Worm (Caenorhabditis elegans) whole organism, L4 larva: Measurements from ENCODE around the gene baz-2.
"Not testable (repeated sequence)": the region's sequence is repeated elsewhere in the genome, so short reads cannot be mapped to it uniquely, and the experiment has no call there.

Experiments
- F10B5.3 ChIP-seq: sonication (generic microtip); optimal IDR thresholded peaks from 2 replicates; lab custom pipeline; 2016; ENCODE audit warnings: mild to moderate bottlenecking, missing genetic modification characterization, missing compliant biosample characterization
- F26F4.8 ChIP-seq: fragments of 200-800 bp; sonication (Bioruptor generic); conservative IDR thresholded peaks from 2 replicates; pipeline ENCODE4 v1.3.6; 2022; ENCODE audit warnings: missing genetic modification characterization, missing compliant biosample characterization
- F37D6.2 ChIP-seq: sonication (generic microtip); optimal IDR thresholded peaks from 2 replicates; lab custom pipeline; 2016; ENCODE audit warnings: mild to moderate bottlenecking, missing genetic modification characterization, missing compliant biosample characterization
- F44E2.7 ChIP-seq: fragments of 200-800 bp; sonication (Bioruptor generic); IDR thresholded peaks from 2 replicates; pipeline ENCODE4 v2.1.2; 2022; ENCODE audit warnings: missing genetic modification characterization, missing compliant biosample characterization
- T26A8.4 ChIP-seq: fragments of 200-800 bp; sonication (Bioruptor generic); IDR thresholded peaks from 2 replicates; pipeline ENCODE4 v1.3.6; 2022; ENCODE audit warnings: missing genetic modification characterization, missing compliant biosample characterization
- ZK546.5 ChIP-seq, 2 experiments: sonication (generic microtip); optimal IDR thresholded peaks; 2 replicates each; lab custom pipeline; 2017; ENCODE audit warnings: missing biosample characterization in 2 of 2, missing genetic modification characterization in 2 of 2
- aha-1 ChIP-seq: fragments of 150-350 bp; peaks from one replicate; lab custom pipeline; 2014; ENCODE audit warnings: missing biosample characterization, missing genetic modification characterization
- ceh-20 ChIP-seq: fragments of 200-800 bp; sonication (Bioruptor generic); IDR thresholded peaks from 2 replicates; pipeline ENCODE4 v1.3.6; 2022; ENCODE audit warnings: missing genetic modification reagents, missing genetic modification characterization, missing compliant biosample characterization
- ceh-44 ChIP-seq: fragments of 200-800 bp; sonication (Bioruptor generic); IDR thresholded peaks from 2 replicates; pipeline ENCODE4 v1.3.6; 2022; ENCODE audit warnings: missing genetic modification reagents, missing genetic modification characterization, missing compliant biosample characterization
- ceh-82 ChIP-seq: sonication (generic microtip); optimal IDR thresholded peaks from 2 replicates; lab custom pipeline; 2017; ENCODE audit warnings: missing biosample characterization, missing genetic modification characterization
- ctbp-1 ChIP-seq: fragments of 200-800 bp; sonication (Bioruptor generic); IDR thresholded peaks from 2 replicates; pipeline ENCODE4 v1.3.6; 2022; ENCODE audit warnings: missing genetic modification reagents, missing genetic modification characterization, missing compliant biosample characterization
- daf-19 ChIP-seq: fragments of 200-800 bp; sonication (Bioruptor generic); conservative IDR thresholded peaks from 2 replicates; pipeline ENCODE4 v1.3.6; 2022; ENCODE audit warnings: missing genetic modification characterization, missing compliant biosample characterization
- daf-8 ChIP-seq: fragments of 200-800 bp; sonication (Bioruptor generic); IDR thresholded peaks from 2 replicates; pipeline ENCODE4 v1.3.6; 2022; ENCODE audit warnings: missing genetic modification characterization, missing compliant biosample characterization
- dmd-6 ChIP-seq: fragments of 200-800 bp; sonication (Bioruptor generic); IDR thresholded peaks from 2 replicates; pipeline ENCODE4 v1.3.6; 2022; ENCODE audit warnings: missing genetic modification reagents, missing genetic modification characterization, missing compliant biosample characterization
- dmd-8 ChIP-seq: fragments of 200-800 bp; sonication (Bioruptor generic); IDR thresholded peaks from 2 replicates; pipeline ENCODE4 v1.3.6; 2022; ENCODE audit warnings: missing genetic modification characterization, missing compliant biosample characterization
- dpl-1 ChIP-seq: fragments of 150-350 bp; optimal IDR thresholded peaks from 2 replicates; lab custom pipeline; 2014; ENCODE audit warnings: missing biosample characterization, missing genetic modification reagents, missing genetic modification characterization
- egl-43 ChIP-seq: fragments of 200-800 bp; sonication (Bioruptor generic); IDR thresholded peaks from 2 replicates; pipeline ENCODE4 v1.3.6; 2022; ENCODE audit warnings: missing genetic modification reagents, missing genetic modification characterization, missing compliant biosample characterization
- hif-1 ChIP-seq, 2 experiments: sonication (generic microtip); optimal IDR thresholded peaks; 2 replicates each; lab custom pipeline; 2016 to 2017; ENCODE audit warnings: missing compliant biosample characterization in 2 of 2, missing genetic modification characterization in 2 of 2, missing genetic modification reagents in 2 of 2, missing genotype in 2 of 2, mild to moderate bottlenecking in 1 of 2
- hlh-11 ChIP-seq: fragments of 200-800 bp; sonication (Bioruptor generic); optimal IDR thresholded peaks from 2 replicates; lab custom pipeline; 2018; ENCODE audit warnings: mild to moderate bottlenecking, missing genetic modification characterization, missing compliant biosample characterization
- hlh-30 ChIP-seq: sonication (generic microtip); optimal IDR thresholded peaks from 2 replicates; lab custom pipeline; 2017; ENCODE audit warnings: antibody characterized with exemption, mild to moderate bottlenecking, missing genetic modification characterization, missing compliant biosample characterization; ENCODE audit not compliant: insufficient read depth
- hmg-1.1 ChIP-seq: fragments of 200-800 bp; sonication (Bioruptor generic); IDR thresholded peaks from 2 replicates; pipeline ENCODE4 v1.3.6; 2022; ENCODE audit warnings: missing genetic modification reagents, missing genetic modification characterization, missing compliant biosample characterization
- lin-1 ChIP-seq: fragments of 200-800 bp; sonication (Bioruptor generic); IDR thresholded peaks from 2 replicates; pipeline ENCODE4 v1.3.6; 2022; ENCODE audit warnings: missing genetic modification reagents, missing genetic modification characterization, missing compliant biosample characterization
- lin-15B ChIP-seq: fragments of 150-350 bp; sonication (generic microtip); optimal IDR thresholded peaks from 3 replicates; lab custom pipeline; 2014; ENCODE audit warnings: missing biosample characterization, missing genetic modification characterization
- mdl-1 ChIP-seq, 2 experiments: fragments of 150-350 bp in 1 of 2; sonication (generic microtip) in 1 of 2; optimal IDR thresholded peaks; 2 replicates each; lab custom pipeline; 2014 to 2017; ENCODE audit warnings: missing biosample characterization in 2 of 2, missing genetic modification characterization in 2 of 2
- mxl-3 ChIP-seq: fragments of 200-800 bp; sonication (Bioruptor generic); optimal IDR thresholded peaks from 2 replicates; lab custom pipeline; 2018; ENCODE audit warnings: mild to moderate bottlenecking, missing genetic modification characterization, missing compliant biosample characterization
- nhr-28 ChIP-seq: fragments of 150-350 bp; optimal IDR thresholded peaks from 2 replicates; lab custom pipeline; 2014; ENCODE audit warnings: missing biosample characterization, missing genetic modification characterization
- pha-4 ChIP-seq, 2 experiments: fragments of 150-350 bp in 1 of 2; fragments of 200-800 bp in 1 of 2; sonication (Bioruptor generic) in 1 of 2; IDR thresholded peaks in 1 of 2; optimal IDR thresholded peaks in 1 of 2; 2 replicates each; pipeline versions ENCODE4 v1.3.6 to Lab custom; 2014 to 2022; ENCODE audit warnings: missing genetic modification characterization in 2 of 2, missing genetic modification reagents in 2 of 2, missing biosample characterization in 1 of 2, missing compliant biosample characterization in 1 of 2
- php-3 ChIP-seq: fragments of 200-800 bp; sonication (Bioruptor generic); IDR thresholded peaks from 2 replicates; pipeline ENCODE4 v1.3.6; 2022; ENCODE audit warnings: missing genetic modification reagents, missing genetic modification characterization, missing compliant biosample characterization
- rbr-2 ChIP-seq: sonication (generic microtip); optimal IDR thresholded peaks from 2 replicates; lab custom pipeline; 2016; ENCODE audit warnings: missing genotype, missing genetic modification characterization, missing compliant biosample characterization
- sdz-12 ChIP-seq: fragments of 200-800 bp; sonication (Bioruptor generic); optimal IDR thresholded peaks from 2 replicates; lab custom pipeline; 2018; ENCODE audit warnings: mild to moderate bottlenecking, missing genetic modification characterization, missing compliant biosample characterization
- set-16 ChIP-seq: fragments of 200-800 bp; sonication (Bioruptor generic); IDR thresholded peaks from 2 replicates; pipeline ENCODE4 v1.3.6; 2022; ENCODE audit warnings: missing genetic modification reagents, missing genetic modification characterization, missing compliant biosample characterization
- tra-1 ChIP-seq: fragments of 200-800 bp; sonication (Bioruptor generic); IDR thresholded peaks from 2 replicates; pipeline ENCODE4 v1.3.6; 2022; ENCODE audit warnings: missing genetic modification reagents, missing genetic modification characterization, missing compliant biosample characterization
- unc-39 ChIP-seq: sonication (generic microtip); optimal IDR thresholded peaks from 2 replicates; lab custom pipeline; 2017; ENCODE audit warnings: missing biosample characterization, missing genetic modification characterization
- unc-62 ChIP-seq, 3 experiments: fragments of 150-350 bp in 1 of 3; sonication (generic microtip); optimal IDR thresholded peaks in 2 of 3; peaks in 1 of 3; 1 replicate in 1 of 3; 2 replicates in 2 of 3; lab custom pipeline; 2014 to 2017; ENCODE audit warnings: missing biosample characterization in 3 of 3, missing genetic modification characterization in 3 of 3, missing genetic modification reagents in 3 of 3, missing genotype in 1 of 3
- zip-2 ChIP-seq: fragments of 150-350 bp; optimal IDR thresholded peaks from 2 replicates; lab custom pipeline; 2014; ENCODE audit warnings: missing biosample characterization, missing genetic modification characterization

Gene baz-2

DNA sequence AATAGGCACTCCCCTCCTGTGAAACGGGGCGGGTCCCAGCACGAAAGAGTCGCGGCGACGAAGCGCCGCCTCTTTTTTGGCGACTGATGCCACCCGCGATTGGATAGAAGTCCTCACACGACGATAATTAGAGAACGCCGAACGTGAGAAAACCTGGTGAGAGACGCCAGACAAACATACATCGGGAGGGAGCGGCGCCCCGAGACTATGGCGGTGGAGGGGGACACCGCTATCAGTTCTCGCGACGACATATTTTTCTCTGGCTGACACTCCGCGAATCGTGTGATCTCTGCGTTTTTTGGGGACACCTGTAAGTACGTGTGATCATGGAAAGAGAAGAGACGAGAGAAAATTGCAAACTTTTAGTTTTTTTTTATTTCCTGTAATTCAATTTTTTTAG lies 21.0 kb upstream of the baz-2 start:
- TF ChIP-seq ceh-20 (GFP tag; lab: Robert Waterston, UW) = 0 out of 2 replicates have a peak, but pooled peaks have one; percentile 11
- TF ChIP-seq set-16 (GFP tag; lab: Robert Waterston, UW) = peak; percentile 72
- peak; percentile 20 for TF ChIP-seq nhr-28 (tag; lab: Kevin White, UChicago)
- TF ChIP-seq lin-1 (GFP tag; lab: Robert Waterston, UW) = 0 out of 2 replicates have a peak, but pooled peaks have one; percentile 10
- peak; percentile 56; the same call in 1 of the 2 replicates for TF ChIP-seq hmg-1.1 (GFP tag; lab: Robert Waterston, UW)
- TF ChIP-seq pha-4 (GFP tag; IDR thresholded peaks at IDR 0.05; lab: Robert Waterston, UW) = 0 out of 2 replicates have a peak, but pooled peaks have one; percentile 9
- TF ChIP-seq pha-4 (tag; optimal IDR thresholded peaks at IDR 0.05; lab: Kevin White, UChicago) = not testable (repeated sequence)
- 0 out of 2 replicates have a peak, but pooled peaks have one; percentile 21 for TF ChIP-seq egl-43 (GFP tag; lab: Robert Waterston, UW)
- TF ChIP-seq T26A8.4 = peak; percentile 41; the same call in 1 of the 2 replicates
- TF ChIP-seq php-3 (GFP tag; lab: Robert Waterston, UW) = peak; percentile 62
- peak; percentile 69 for TF ChIP-seq tra-1
- peak; percentile 13 for TF ChIP-seq hlh-30 (tag; lab: Kevin White, UChicago)
- peak; percentile 41; the same call in 1 of the 2 replicates for TF ChIP-seq dmd-6 (GFP tag; lab: Robert Waterston, UW)
- peak; percentile 25 for TF ChIP-seq hlh-11 (tag; lab: Kevin White, UChicago)

DNA sequence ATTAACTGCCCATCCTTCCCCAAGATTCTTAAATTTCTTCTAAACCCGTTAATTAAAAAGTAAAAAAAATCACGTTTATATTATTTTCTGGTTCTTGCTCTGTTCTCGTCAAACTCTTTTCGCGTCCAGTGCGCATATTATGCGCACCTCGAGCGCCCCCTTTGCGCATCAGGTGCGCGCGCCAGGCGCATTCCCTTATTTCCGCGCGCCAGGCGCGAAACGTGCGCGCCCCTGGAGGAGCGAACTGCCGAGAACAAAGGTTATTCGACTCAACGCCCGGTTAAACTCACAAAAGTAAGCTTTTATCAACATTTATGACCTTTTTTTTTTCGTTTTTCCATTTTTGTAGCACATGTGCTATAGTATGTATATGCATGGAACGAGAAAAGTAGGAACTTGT lies 16.6 kb upstream of the baz-2 start:
- TF ChIP-seq lin-15B (tag; lab: Kevin White, UChicago) (no peak), set-16 (GFP tag; lab: Robert Waterston, UW) (peak; percentile 83), F26F4.8 (0 out of 2 replicates have a peak, but pooled peaks have one; percentile 44), aha-1 (tag; lab: Kevin White, UChicago) (peak; percentile 17)

DNA sequence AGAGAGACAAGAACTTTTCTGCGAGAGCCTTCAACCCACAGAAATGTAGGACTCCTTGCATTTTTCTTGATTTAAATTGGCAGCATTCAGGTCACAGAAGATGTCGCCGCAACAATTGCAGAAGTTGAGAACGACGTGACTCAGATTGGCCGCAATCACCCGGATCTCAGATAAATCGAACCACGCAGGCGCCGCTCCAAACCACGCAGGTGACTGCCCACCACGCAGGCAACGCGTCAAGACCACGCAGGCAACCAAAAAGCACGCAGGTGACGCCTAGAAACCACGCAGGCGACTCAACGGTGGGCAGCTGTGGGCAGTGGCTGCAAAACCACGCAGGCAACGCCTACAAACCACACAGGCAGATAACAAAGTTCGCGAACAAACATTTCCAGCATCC lies 14.6 kb upstream of the baz-2 start:
- 0 out of 2 replicates have a peak, but pooled peaks have one; percentile 62 for TF ChIP-seq egl-43 (GFP tag; lab: Robert Waterston, UW)
- TF ChIP-seq set-16 (GFP tag; lab: Robert Waterston, UW) = peak; percentile 62; the same call in 1 of the 2 replicates

DNA sequence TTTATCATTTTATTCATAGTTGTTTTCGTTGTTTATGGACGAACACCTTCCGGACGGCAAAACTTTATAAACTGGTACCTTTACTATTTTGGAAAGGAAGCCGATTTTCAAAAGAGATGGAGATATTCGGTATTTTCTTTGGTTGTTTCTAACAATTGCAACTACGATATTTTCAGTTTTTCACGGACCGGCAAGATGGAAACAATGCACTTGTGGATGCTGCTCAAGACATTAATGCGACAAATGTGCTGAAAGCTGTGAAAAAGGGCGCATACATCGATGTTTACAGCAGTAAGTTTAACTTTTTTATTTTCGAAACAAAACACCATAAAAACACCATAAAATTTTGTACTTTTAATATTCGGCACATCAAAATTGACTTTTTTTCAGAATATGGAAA lies 10.1 kb upstream of the baz-2 start:
- TF ChIP-seq daf-19 (GFP tag; lab: Robert Waterston, UW) (no peak), unc-62 (GFP tag; optimal IDR thresholded peaks at IDR 0.05 in 1 of 2; lab: Kevin White, UChicago) (peak in 1 of 2 experiments; percentile 93), unc-62 (tag; optimal IDR thresholded peaks at IDR 0.05; lab: Kevin White, UChicago) (no peak), aha-1 (tag; lab: Kevin White, UChicago) (peak; percentile 57)

DNA sequence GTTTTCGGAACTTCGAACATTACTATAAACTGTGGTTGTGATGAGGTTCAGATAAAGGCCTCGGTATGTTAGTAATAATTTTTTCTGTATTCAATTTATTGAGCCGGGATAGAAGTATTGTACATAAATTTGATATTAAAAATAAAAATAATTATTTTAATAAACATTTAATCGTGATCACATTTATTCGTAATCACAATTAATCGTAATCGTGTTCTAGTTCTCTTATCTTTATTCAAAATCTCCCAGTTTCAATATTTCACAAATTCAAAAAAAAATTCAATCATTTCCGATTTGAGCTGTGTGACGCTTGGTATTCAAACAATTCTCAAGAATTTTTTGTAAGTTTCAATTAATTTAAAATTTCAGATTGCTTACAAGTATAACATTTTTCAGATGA lies 6.1 kb upstream of the baz-2 start, which contains the start of gene lido-18:
lido-18 (plus strand) TSS at position 301 of the 400 bp plus-strand sequence.
- TF ChIP-seq ceh-44 (GFP tag; lab: Robert Waterston, UW) (no peak), zip-2 (no peak), ZK546.5 (tag; optimal IDR thresholded peaks at IDR 0.05; lab: Kevin White, UChicago) (no peak), ctbp-1 (no peak), sdz-12 (no peak)
- TF ChIP-seq, all 104 proteins: peak for 0

DNA sequence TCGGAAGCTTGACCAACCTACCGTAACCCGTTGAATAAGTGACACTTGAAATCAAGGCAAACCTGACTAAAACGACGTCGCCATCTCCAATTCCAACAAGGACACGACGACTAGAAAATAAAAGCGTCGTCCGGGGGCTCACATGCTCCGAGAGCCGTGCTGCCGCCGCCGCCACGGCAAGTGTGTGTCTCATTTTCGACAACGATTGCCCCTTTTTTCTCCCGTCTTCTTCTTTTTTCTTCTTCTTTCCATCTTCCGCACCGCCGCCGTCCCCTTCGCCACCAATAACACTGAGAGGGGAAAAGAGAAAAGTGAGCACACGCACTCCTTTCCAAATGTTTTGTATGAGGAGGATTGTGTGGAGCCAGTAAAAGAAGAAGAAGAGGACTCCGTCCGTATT lies 5.3 kb upstream of the baz-2 start:
- TF ChIP-seq set-16 (GFP tag; lab: Robert Waterston, UW) (peak; percentile 58), aha-1 (tag; lab: Kevin White, UChicago) (peak; percentile 75), daf-8 (GFP tag; lab: Robert Waterston, UW) (no peak), hif-1 (tag; optimal IDR thresholded peaks at IDR 0.05; lab: Kevin White, UChicago) (no peak), dmd-6 (GFP tag; lab: Robert Waterston, UW) (no peak)

DNA sequence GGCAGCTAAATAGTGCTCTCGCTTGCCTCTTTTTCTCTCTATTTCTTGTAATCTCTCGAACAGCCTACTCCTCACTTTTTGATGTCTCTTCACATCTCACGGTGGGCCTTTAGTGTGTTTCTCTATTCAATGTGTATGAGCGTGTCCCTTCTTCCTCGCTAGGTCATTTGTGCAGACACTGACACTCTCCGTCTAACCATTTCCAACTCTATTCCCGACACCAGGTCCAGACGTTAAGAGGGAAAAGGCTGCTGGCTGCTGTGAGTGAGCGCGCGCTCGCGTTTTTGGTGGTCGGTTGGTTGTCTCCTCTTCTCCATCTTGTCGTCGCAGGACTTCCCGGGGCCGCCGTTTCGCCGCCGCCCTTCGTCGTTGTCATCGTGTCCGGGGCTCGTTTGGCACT lies 3.6 kb upstream of the baz-2 start:
- peak in 1 of 2 experiments; percentile 74 for TF ChIP-seq unc-62 (GFP tag; optimal IDR thresholded peaks at IDR 0.05 in 1 of 2; lab: Kevin White, UChicago)
- TF ChIP-seq unc-62 (tag; optimal IDR thresholded peaks at IDR 0.05; lab: Kevin White, UChicago) = no peak
- peak; percentile 38 for TF ChIP-seq mxl-3 (GFP tag; lab: Kevin White, UChicago)
- TF ChIP-seq php-3 (GFP tag; lab: Robert Waterston, UW) = peak; percentile 34; the same call in 1 of the 2 replicates
- TF ChIP-seq dmd-6 (GFP tag; lab: Robert Waterston, UW) = peak; percentile 14; the same call in 1 of the 2 replicates
- TF ChIP-seq F37D6.2 (tag; lab: Kevin White, UChicago) = peak; percentile 49
- TF ChIP-seq hmg-1.1 (GFP tag; lab: Robert Waterston, UW) = peak; percentile 69
- peak; percentile 77 for TF ChIP-seq hlh-30 (tag; lab: Kevin White, UChicago)
- TF ChIP-seq dmd-8 (GFP tag; lab: Robert Waterston, UW) = no peak
- TF ChIP-seq dpl-1 (GFP tag; lab: Kevin White, UChicago) = peak; percentile 5
- TF ChIP-seq nhr-28 (tag; lab: Kevin White, UChicago) = peak; percentile 43
- TF ChIP-seq mdl-1 (tag; optimal IDR thresholded peaks at IDR 0.05; lab: Kevin White, UChicago) = peak in 1 of 2 experiments; percentile 0
- no peak for TF ChIP-seq F10B5.3 (tag; lab: Kevin White, UChicago)
- no peak for TF ChIP-seq F44E2.7 (GFP tag; lab: Robert Waterston, UW)
- TF ChIP-seq rbr-2 (tag; lab: Kevin White, UChicago) = peak; percentile 68
- no peak for TF ChIP-seq ceh-82 (tag; lab: Kevin White, UChicago)
- no peak for TF ChIP-seq unc-39
- peak; percentile 76 for TF ChIP-seq ctbp-1
